Fruit fly (Drosophila melanogaster): ENCODE results near the gene GstD2.

Gene GstD2

dm6 chr3R:12408160-12408559 is 36.4 kb downstream of the GstD2 start, which contains the start of gene CG5196 (continued):
- TF ChIP-seq jumu (GFP tag; optimal IDR thresholded peaks at IDR 0.05) (peak; percentile 5), CG10321 (GFP tag; IDR thresholded peaks at IDR 0.05) (no peak), mld (GFP tag; IDR thresholded peaks at IDR 0.05; ENCODE audit: partially characterized antibody) (peak; percentile 58; the same call in 2 of the 3 replicates), Jarid2 (GFP tag; optimal IDR thresholded peaks at IDR 0.05) (no peak), pan (optimal IDR thresholded peaks at IDR 0.05) (no peak), pan (GFP tag; optimal IDR thresholded peaks at IDR 0.05 in 1 of 2, IDR thresholded peaks at IDR 0.05 in 1 of 2) (no peak), CG13894 (tag; optimal IDR thresholded peaks at IDR 0.05) (peak; percentile 51), pho (GFP tag; optimal IDR thresholded peaks at IDR 0.05) (no peak), Deaf1 (tag; optimal IDR thresholded peaks at IDR 0.05) (no peak), unc-4 (GFP tag; IDR thresholded peaks at IDR 0.05; ENCODE audit: partially characterized antibody) (peak; percentile 73), Hr78 (GFP tag; optimal IDR thresholded peaks at IDR 0.05) (no peak), eve (GFP tag; optimal IDR thresholded peaks at IDR 0.05) (no peak), Ets65A (GFP tag) (no peak), kni (GFP tag; optimal IDR thresholded peaks at IDR 0.05) (peak; percentile 34), ara (GFP tag; IDR thresholded peaks at IDR 0.05) (no peak), CG17802 (tag; optimal IDR thresholded peaks at IDR 0.05) (no peak), corto (GFP tag; optimal IDR thresholded peaks at IDR 0.05) (no peak), Sry-β (GFP tag; optimal IDR thresholded peaks at IDR 0.05) (peak; percentile 34), br (optimal IDR thresholded peaks at IDR 0.05) (no peak), CG30020 (tag; optimal IDR thresholded peaks at IDR 0.05) (peak; percentile 61), gce (GFP tag; IDR thresholded peaks at IDR 0.05) (no peak), CG14667 (GFP tag; IDR thresholded peaks at IDR 0.05) (no peak), lmd (GFP tag; IDR thresholded peaks at IDR 0.05) (no peak), Mad (GFP tag; optimal IDR thresholded peaks at IDR 0.05) (no peak), HmgD (GFP tag; optimal IDR thresholded peaks at IDR 0.05) (no peak), toy (GFP tag; IDR thresholded peaks at IDR 0.05) (no peak), Chrac-16 (GFP tag; optimal IDR thresholded peaks at IDR 0.05) (no peak), CG3995 (GFP tag; optimal IDR thresholded peaks at IDR 0.05) (peak; percentile 78), ind (GFP tag; optimal IDR thresholded peaks at IDR 0.05) (no peak), Fer2 (tag; optimal IDR thresholded peaks at IDR 0.05) (no peak), zen (tag; optimal IDR thresholded peaks at IDR 0.05) (peak; percentile 89), CG7786 (GFP tag; optimal IDR thresholded peaks at IDR 0.05) (no peak), CG11085 (GFP tag; IDR thresholded peaks at IDR 0.05) (no peak), CG32532 (GFP tag; IDR thresholded peaks at IDR 0.05) (no peak), CG7745 (tag; optimal IDR thresholded peaks at IDR 0.05) (no peak), CG18619 (GFP tag; optimal IDR thresholded peaks at IDR 0.05) (no peak), CG7357 (GFP tag; IDR thresholded peaks at IDR 0.05) (no peak), exex (tag; optimal IDR thresholded peaks at IDR 0.05) (peak; percentile 64), bbx (GFP tag; IDR thresholded peaks at IDR 0.05; ENCODE audit: partially characterized antibody) (peak; percentile 77), C15 (GFP tag; IDR thresholded peaks at IDR 0.05) (no peak), trem (tag; optimal IDR thresholded peaks at IDR 0.05) (peak; percentile 76), CG4820 (GFP tag; optimal IDR thresholded peaks at IDR 0.05) (peak; percentile 17), CG7928 (GFP tag; optimal IDR thresholded peaks at IDR 0.05) (peak; percentile 7), z (GFP tag; IDR thresholded peaks at IDR 0.05) (no peak), dpn (GFP tag; optimal IDR thresholded peaks at IDR 0.05) (no peak), tap (tag; optimal IDR thresholded peaks at IDR 0.05) (no peak), h (optimal IDR thresholded peaks at IDR 0.05) (no peak), crp (GFP tag; optimal IDR thresholded peaks at IDR 0.05) (no peak), CG18764 (GFP tag; optimal IDR thresholded peaks at IDR 0.05) (no peak), tna (GFP tag; IDR thresholded peaks at IDR 0.05; ENCODE audit: partially characterized antibody) (peak; percentile 52), CG17829 (tag; optimal IDR thresholded peaks at IDR 0.05) (peak; percentile 36), Meics (GFP tag; optimal IDR thresholded peaks at IDR 0.05) (no peak)

All from whole organism, embryonic.